Fruit fly (Drosophila melanogaster) whole organism, embryonic: ENCODE data around the gene Mccc1.
A peak's percentile ranks its signal among the peaks of the same experiment; 100 is the strongest.

ENCODE experiments used
- B-H2 ChIP-seq: fragments of 200-800 bp; sonication (Bioruptor generic); optimal IDR thresholded peaks from 2 replicates; lab custom pipeline; 2018; ENCODE audit warnings: missing biosample characterization, mild to moderate bottlenecking, missing genetic modification characterization
- CG10431 ChIP-seq: fragments of 200-800 bp; sonication (Bioruptor generic); optimal IDR thresholded peaks from 3 replicates; lab custom pipeline; 2018; ENCODE audit warnings: missing biosample characterization, mild to moderate bottlenecking, missing genetic modification characterization
- CG10959 ChIP-seq: fragments of 200-800 bp; sonication (Bioruptor generic); IDR thresholded peaks from 2 replicates; pipeline ENCODE4 v1.3.6; 2022; ENCODE audit warnings: missing biosample characterization, missing genetic modification characterization
- CG11093 ChIP-seq: fragments of 200-800 bp; sonication (Bioruptor generic); IDR thresholded peaks from 3 replicates; pipeline ENCODE4 v1.3.6; 2022; ENCODE audit warnings: missing biosample characterization, missing genetic modification characterization
- CG12104 ChIP-seq: fragments of 200-800 bp; sonication (Bioruptor generic); optimal IDR thresholded peaks from 3 replicates; lab custom pipeline; 2016; ENCODE audit warnings: missing biosample characterization, missing genetic modification characterization
- CG12219 ChIP-seq: fragments of 200-800 bp; sonication (Bioruptor generic); optimal IDR thresholded peaks from 3 replicates; lab custom pipeline; 2018; ENCODE audit warnings: missing biosample characterization, mild to moderate bottlenecking, missing genetic modification characterization
- CG13775 ChIP-seq: fragments of 200-800 bp; sonication (Bioruptor generic); optimal IDR thresholded peaks from 3 replicates; lab custom pipeline; 2017; ENCODE audit warnings: missing biosample characterization, mild to moderate bottlenecking, missing genetic modification characterization
- CG15514 ChIP-seq: fragments of 200-800 bp; sonication (Bioruptor generic); optimal IDR thresholded peaks from 3 replicates; lab custom pipeline; 2017; ENCODE audit warnings: missing biosample characterization, missing genetic modification characterization, mild to moderate bottlenecking, moderate library complexity, missing genetic modification reagents
- CG17186 ChIP-seq: fragments of 200-800 bp; sonication (Bioruptor generic); optimal IDR thresholded peaks from 3 replicates; lab custom pipeline; 2017; ENCODE audit warnings: missing biosample characterization, missing genetic modification reagents, missing genetic modification characterization
- CG18599 ChIP-seq: fragments of 200-800 bp; sonication (Bioruptor generic); optimal IDR thresholded peaks from 3 replicates; lab custom pipeline; 2017; ENCODE audit warnings: missing biosample characterization, missing genetic modification characterization, mild to moderate bottlenecking, moderate library complexity, missing genetic modification reagents
- CG2116 ChIP-seq: fragments of 200-800 bp; sonication (Bioruptor generic); optimal IDR thresholded peaks from 3 replicates; lab custom pipeline; 2018; ENCODE audit warnings: missing biosample characterization, mild to moderate bottlenecking, missing genetic modification characterization
- CG2129 ChIP-seq: fragments of 200-800 bp; sonication (Bioruptor generic); IDR thresholded peaks from 2 replicates; pipeline ENCODE4 v1.3.6; 2022; ENCODE audit warnings: missing biosample characterization, missing genetic modification characterization; ENCODE audit not compliant: partially characterized antibody
- CG30403 ChIP-seq: fragments of 200-800 bp; sonication (Bioruptor generic); optimal IDR thresholded peaks from 3 replicates; lab custom pipeline; 2016; ENCODE audit warnings: missing biosample characterization, missing genetic modification characterization
- CG31224 ChIP-seq: fragments of 200-800 bp; sonication (Bioruptor generic); IDR thresholded peaks from 2 replicates; pipeline ENCODE4 v1.3.6; 2022; ENCODE audit warnings: missing biosample characterization, missing genetic modification characterization
- CG6791 ChIP-seq: fragments of 200-800 bp; sonication (Bioruptor generic); IDR thresholded peaks from 3 replicates; pipeline ENCODE4 v1.3.6; 2022; ENCODE audit warnings: missing biosample characterization, missing genetic modification characterization; ENCODE audit not compliant: partially characterized antibody
- CG7271 ChIP-seq: fragments of 200-800 bp; sonication (Bioruptor generic); optimal IDR thresholded peaks from 2 replicates; lab custom pipeline; 2018; ENCODE audit warnings: missing biosample characterization, mild to moderate bottlenecking, missing genetic modification characterization, moderate library complexity
- CG7357 ChIP-seq: fragments of 200-800 bp; sonication (Bioruptor generic); IDR thresholded peaks from 3 replicates; pipeline ENCODE4 v1.3.6; 2022; ENCODE audit warnings: missing biosample characterization, missing genetic modification characterization
- Elba2 ChIP-seq: fragments of 200-800 bp; sonication (Bioruptor generic); optimal IDR thresholded peaks from 3 replicates; lab custom pipeline; 2016; ENCODE audit warnings: missing biosample characterization, missing genetic modification characterization
- Fer3 ChIP-seq: fragments of 200-800 bp; sonication (Bioruptor generic); optimal IDR thresholded peaks from 2 replicates; lab custom pipeline; 2018; ENCODE audit warnings: missing biosample characterization, mild to moderate bottlenecking, missing genetic modification characterization, moderate library complexity
- HLHmδ ChIP-seq: fragments of 200-800 bp; sonication (Bioruptor generic); optimal IDR thresholded peaks from 2 replicates; lab custom pipeline; 2018; ENCODE audit warnings: missing biosample characterization, mild to moderate bottlenecking, missing genetic modification characterization, moderate library complexity
- HmgZ ChIP-seq: fragments of 200-800 bp; sonication (Bioruptor generic); optimal IDR thresholded peaks from 2 replicates; lab custom pipeline; 2018; ENCODE audit warnings: missing biosample characterization, mild to moderate bottlenecking, missing genetic modification characterization
- Jarid2 ChIP-seq: fragments of 200-800 bp; sonication (Bioruptor generic); optimal IDR thresholded peaks from 3 replicates; lab custom pipeline; 2017; ENCODE audit warnings: mild to moderate bottlenecking, missing biosample characterization, missing genetic modification reagents, missing genetic modification characterization
- Lim3 ChIP-seq: fragments of 200-800 bp; sonication (Bioruptor generic); IDR thresholded peaks from 2 replicates; pipeline ENCODE4 v1.3.6; 2022; ENCODE audit warnings: missing biosample characterization, missing genetic modification characterization
- Meics ChIP-seq: fragments of 200-800 bp; sonication (Bioruptor generic); optimal IDR thresholded peaks from 2 replicates; lab custom pipeline; 2017; ENCODE audit warnings: missing biosample characterization, mild to moderate bottlenecking, missing genetic modification characterization
- Mrtf ChIP-seq: fragments of 200-800 bp; sonication (Bioruptor generic); IDR thresholded peaks from 3 replicates; pipeline ENCODE4 v1.3.6; 2022; ENCODE audit warnings: missing biosample characterization, missing genetic modification characterization
- Nf-YA ChIP-seq: fragments of 200-800 bp; sonication (Bioruptor generic); IDR thresholded peaks from 2 replicates; pipeline ENCODE4 v1.3.6; 2022; ENCODE audit warnings: missing biosample characterization, missing genetic modification characterization
- Pdp1 ChIP-seq, 2 experiments: fragments of 200-800 bp; sonication (Bioruptor generic); optimal IDR thresholded peaks; 3 replicates each; lab custom pipeline; 2016; ENCODE audit warnings: missing biosample characterization in 2 of 2, missing genetic modification characterization in 2 of 2, mild to moderate bottlenecking in 1 of 2, moderate library complexity in 1 of 2
- Xrp1 ChIP-seq: fragments of 200-800 bp; sonication (Bioruptor generic); IDR thresholded peaks from 2 replicates; pipeline ENCODE4 v1.3.6; 2022; ENCODE audit warnings: missing biosample characterization, missing genetic modification characterization
- al ChIP-seq: fragments of 200-800 bp; sonication (Bioruptor generic); IDR thresholded peaks from 2 replicates; pipeline ENCODE4 v1.3.6; 2022; ENCODE audit warnings: missing biosample characterization, missing genetic modification characterization
- ato ChIP-seq: fragments of 200-800 bp; sonication (Bioruptor generic); IDR thresholded peaks from 2 replicates; pipeline ENCODE4 v1.3.6; 2022; ENCODE audit warnings: missing biosample characterization, missing genetic modification characterization; ENCODE audit not compliant: partially characterized antibody
- caup ChIP-seq: fragments of 200-800 bp; sonication (Bioruptor generic); optimal IDR thresholded peaks from 3 replicates; lab custom pipeline; 2017; ENCODE audit warnings: missing biosample characterization, mild to moderate bottlenecking, missing genetic modification characterization, moderate library complexity; ENCODE audit not compliant: severe bottlenecking
- cg ChIP-seq: fragments of 200-800 bp; sonication (Bioruptor generic); optimal IDR thresholded peaks from 3 replicates; lab custom pipeline; 2019; ENCODE audit warnings: missing biosample characterization, mild to moderate bottlenecking, missing genetic modification characterization, moderate library complexity
- chif ChIP-seq, 2 experiments: fragments of 200-800 bp; sonication (Bioruptor generic); optimal IDR thresholded peaks; 3 replicates each; lab custom pipeline; 2016; ENCODE audit warnings: missing biosample characterization in 2 of 2, missing genetic modification characterization in 2 of 2
- crc ChIP-seq: fragments of 200-800 bp; sonication (Bioruptor generic); optimal IDR thresholded peaks from 2 replicates; lab custom pipeline; 2016; ENCODE audit warnings: missing biosample characterization, missing genetic modification characterization
- danr ChIP-seq: fragments of 200-800 bp; sonication (Bioruptor generic); IDR thresholded peaks from 2 replicates; pipeline ENCODE4 v1.3.6; 2022; ENCODE audit warnings: missing biosample characterization, missing genetic modification characterization
- emc ChIP-seq: fragments of 200-800 bp; sonication (Bioruptor generic); optimal IDR thresholded peaks from 2 replicates; lab custom pipeline; 2016; ENCODE audit warnings: missing biosample characterization, missing genetic modification characterization
- eve ChIP-seq, 2 experiments: fragments of >200 bp; optimal IDR thresholded peaks; 2 replicates each; lab custom pipeline; 2017; ENCODE audit warnings: missing biosample characterization in 2 of 2, missing genetic modification characterization in 2 of 2
- grn ChIP-seq: fragments of 200-800 bp; sonication (Bioruptor generic); optimal IDR thresholded peaks from 3 replicates; lab custom pipeline; 2017; ENCODE audit warnings: missing biosample characterization, missing genetic modification characterization
- knrl ChIP-seq: fragments of 200-800 bp; sonication (Bioruptor generic); IDR thresholded peaks from 3 replicates; pipeline ENCODE4 v1.3.6; 2022; ENCODE audit warnings: missing biosample characterization, missing genetic modification characterization; ENCODE audit not compliant: partially characterized antibody
- lilli ChIP-seq: fragments of 200-800 bp; sonication (Bioruptor generic); optimal IDR thresholded peaks from 3 replicates; lab custom pipeline; 2016; ENCODE audit warnings: missing biosample characterization, missing genetic modification characterization
- nmo ChIP-seq: fragments of 200-800 bp; sonication (Bioruptor generic); optimal IDR thresholded peaks from 2 replicates; lab custom pipeline; 2018; ENCODE audit warnings: missing biosample characterization, mild to moderate bottlenecking, missing genetic modification characterization, moderate library complexity
- p53 ChIP-seq: fragments of 200-800 bp; sonication (Bioruptor generic); optimal IDR thresholded peaks from 2 replicates; lab custom pipeline; 2016; ENCODE audit warnings: missing biosample characterization, missing genetic modification characterization
- ranshi ChIP-seq: fragments of 200-800 bp; sonication (Bioruptor generic); IDR thresholded peaks from 2 replicates; pipeline ENCODE4 v1.3.6; 2022; ENCODE audit warnings: missing biosample characterization, missing genetic modification characterization
- repo ChIP-seq: fragments of 200-800 bp; sonication (Bioruptor generic); optimal IDR thresholded peaks from 2 replicates; lab custom pipeline; 2016; ENCODE audit warnings: missing biosample characterization, missing genetic modification characterization
- slp2 ChIP-seq: fragments of 200-800 bp; sonication (Bioruptor generic); optimal IDR thresholded peaks from 2 replicates; lab custom pipeline; 2016; ENCODE audit warnings: missing biosample characterization, missing genetic modification characterization
- stc ChIP-seq: fragments of 200-800 bp; sonication (Bioruptor generic); IDR thresholded peaks from 2 replicates; pipeline ENCODE4 v1.3.6; 2022; ENCODE audit warnings: missing biosample characterization, missing genetic modification characterization
- usp ChIP-seq: fragments of >200 bp; optimal IDR thresholded peaks from 2 replicates; lab custom pipeline; 2017; ENCODE audit warnings: missing biosample characterization, missing genetic modification characterization
- vnd ChIP-seq: fragments of 200-800 bp; sonication (Bioruptor generic); IDR thresholded peaks from 3 replicates; pipeline ENCODE4 v1.3.6; 2022; ENCODE audit warnings: missing biosample characterization, missing genetic modification characterization; ENCODE audit not compliant: partially characterized antibody
- wek ChIP-seq: fragments of 200-800 bp; sonication (Bioruptor generic); optimal IDR thresholded peaks from 3 replicates; lab custom pipeline; 2018; ENCODE audit warnings: missing biosample characterization, mild to moderate bottlenecking, missing genetic modification characterization, moderate library complexity

Gene Mccc1

DNA sequence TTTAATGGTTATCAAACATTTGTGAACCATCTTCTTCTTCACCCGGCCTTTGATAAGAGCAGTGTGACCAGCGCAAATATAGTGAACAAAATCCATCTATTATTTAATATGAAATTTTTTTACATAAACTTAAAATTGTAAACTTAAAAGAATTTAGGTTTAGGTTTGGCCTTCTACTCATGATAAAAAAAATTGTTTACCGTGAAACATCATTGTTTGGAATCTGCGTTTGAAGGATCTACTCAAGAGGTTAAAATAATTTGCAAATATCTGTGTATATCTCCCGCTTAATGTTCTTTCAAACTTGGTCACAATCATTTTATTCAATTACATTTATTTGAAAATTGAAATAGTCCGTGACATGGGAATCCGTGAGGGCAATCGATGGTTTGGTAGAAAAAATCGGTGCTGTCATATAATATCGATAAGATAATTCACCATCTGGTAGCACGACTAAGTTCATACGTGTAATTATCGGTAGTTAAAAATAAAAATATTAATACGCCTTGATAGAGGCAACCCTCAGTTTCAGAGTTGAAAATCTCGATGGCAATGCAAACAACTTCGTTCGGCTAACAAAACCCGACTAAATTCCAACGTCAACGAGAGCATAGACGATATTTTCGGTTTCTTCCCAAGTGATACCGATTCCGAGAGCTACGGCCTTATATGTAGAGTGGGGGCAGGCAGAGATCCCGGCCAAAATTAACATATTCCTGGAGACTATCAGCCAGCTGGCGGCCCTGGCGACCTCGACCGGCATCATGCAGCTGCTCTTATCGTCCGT lies 21.7 kb downstream of the Mccc1 start, which contains the start of the genes betaGlu and sip3 (continued):
- TF ChIP-seq Lim3 (GFP tag; lab: Robert Waterston, UW) (no peak), cg (GFP tag; lab: Kevin White, UChicago) (no peak), CG17186 (GFP tag; lab: Kevin White, UChicago) (peak; percentile 55), emc (no peak), slp2 (GFP tag; lab: Kevin White, UChicago) (no peak), nmo (GFP tag; lab: Kevin White, UChicago) (peak; percentile 59), stc (GFP tag; lab: Robert Waterston, UW) (no peak), chif (GFP tag; optimal IDR thresholded peaks at IDR 0.05; lab: Kevin White, UChicago) (no peak), Elba2 (GFP tag; lab: Kevin White, UChicago) (no peak), usp (no peak), Nf-YA (GFP tag; lab: Robert Waterston, UW) (no peak), CG15514 (peak; percentile 94), Xrp1 (no peak), ranshi (GFP tag; lab: Robert Waterston, UW) (no peak), CG7271 (tag; lab: Kevin White, UChicago) (no peak), p53 (no peak), Pdp1 (GFP tag; optimal IDR thresholded peaks at IDR 0.05; lab: Kevin White, UChicago) (peak in 1 of 2 experiments; percentile 80), CG2129 (GFP tag; lab: Robert Waterston, UW) (peak; percentile 62), HLHmδ (GFP tag; lab: Kevin White, UChicago) (no peak), repo (GFP tag; lab: Kevin White, UChicago) (no peak), ato (peak; percentile 91), crc (GFP tag; lab: Kevin White, UChicago) (no peak), CG10959 (GFP tag; lab: Robert Waterston, UW) (no peak), lilli (GFP tag; lab: Kevin White, UChicago) (peak; percentile 61), grn (peak; percentile 22), vnd (GFP tag; lab: Robert Waterston, UW) (peak; percentile 89), CG31224 (GFP tag; lab: Robert Waterston, UW) (no peak), CG12104 (GFP tag; lab: Kevin White, UChicago) (no peak), al (GFP tag; lab: Robert Waterston, UW) (no peak), CG30403 (no peak), CG12219 (no peak), Mrtf (no peak), wek (GFP tag; lab: Kevin White, UChicago) (no peak), CG7357 (no peak), Fer3 (tag; lab: Kevin White, UChicago) (no peak), HmgZ (tag; lab: Kevin White, UChicago) (peak; percentile 43), CG10431 (no peak), danr (GFP tag; lab: Robert Waterston, UW) (no peak), caup (GFP tag; lab: Kevin White, UChicago) (no peak), CG13775 (GFP tag; lab: Kevin White, UChicago) (peak; percentile 19), CG18599 (GFP tag; lab: Kevin White, UChicago) (no peak), B-H2 (GFP tag; lab: Kevin White, UChicago) (no peak), eve (GFP tag; optimal IDR thresholded peaks at IDR 0.05; lab: Kevin White, UChicago) (no peak), knrl (peak; percentile 93), CG11093 (no peak), Meics (GFP tag; lab: Kevin White, UChicago) (no peak), CG2116 (GFP tag; lab: Kevin White, UChicago) (peak; percentile 89), Jarid2 (GFP tag; lab: Kevin White, UChicago) (no peak), CG6791 (GFP tag; lab: Robert Waterston, UW) (peak; percentile 90)
